Fruit fly (Drosophila melanogaster) whole organism, embryonic: ENCODE measurements around the gene CG7546.

Experiments used
- CG12391 ChIP-seq: fragments of 200-800 bp; sonication (Bioruptor generic); optimal IDR thresholded peaks from 3 replicates; lab custom pipeline; 2018; ENCODE audit warnings: missing biosample characterization, mild to moderate bottlenecking, missing genetic modification characterization, moderate library complexity
- CG12942 ChIP-seq: fragments of 200-800 bp; sonication (Bioruptor generic); optimal IDR thresholded peaks from 3 replicates; lab custom pipeline; 2016; ENCODE audit warnings: missing biosample characterization, missing genetic modification characterization
- CG34224 ChIP-seq: fragments of 200-800 bp; sonication (Bioruptor generic); IDR thresholded peaks from 3 replicates; pipeline ENCODE4 v1.3.6; 2022; ENCODE audit warnings: missing biosample characterization, missing genetic modification characterization; ENCODE audit not compliant: partially characterized antibody
- CG8388 ChIP-seq: fragments of 200-800 bp; sonication (Bioruptor generic); optimal IDR thresholded peaks from 2 replicates; lab custom pipeline; 2019; ENCODE audit warnings: missing biosample characterization, mild to moderate bottlenecking, missing genetic modification characterization, moderate library complexity
- Myb ChIP-seq: fragments of 200-800 bp; sonication (Bioruptor generic); optimal IDR thresholded peaks from 2 replicates; lab custom pipeline; 2016; ENCODE audit warnings: missing biosample characterization, missing genetic modification characterization
- wdn ChIP-seq: fragments of 200-800 bp; sonication (Bioruptor generic); IDR thresholded peaks from 2 replicates; pipeline ENCODE4 v1.3.6; 2022; ENCODE audit warnings: missing biosample characterization, missing genetic modification characterization

dm6 chr3L:7496097-7496496 lies 14.7 kb upstream of the CG7546 start, which contains the start of gene Cyp4d8:
- no peak for TF ChIP-seq CG12391 (tag; lab: Kevin White, UChicago)
- no peak for TF ChIP-seq wdn (GFP tag; lab: Robert Waterston, UW)
- no peak for TF ChIP-seq CG34224 (GFP tag; lab: Robert Waterston, UW)
- no peak for TF ChIP-seq CG8388 (GFP tag; lab: Kevin White, UChicago)
- no peak for TF ChIP-seq Myb (GFP tag; lab: Kevin White, UChicago)
- TF ChIP-seq CG12942 (GFP tag; lab: Kevin White, UChicago): no peak
